Worm (Caenorhabditis elegans): ENCODE results near the gene C16C10.4.

Gene C16C10.4

ce11 chrIII:4193659-4194103, 22.5 kb downstream of the C16C10.4 start, which contains the start of gene xbp-1:
Gene xbp-1, plus strand, starts transcription at chrIII:4193809.
- TF ChIP-seq npax-4 (tag; optimal IDR thresholded peaks at IDR 0.05) (no peak), madf-2 (tag; optimal IDR thresholded peaks at IDR 0.05) (peak; percentile 22), elt-4 (tag; optimal IDR thresholded peaks at IDR 0.05) (no peak), ceh-18 (tag; optimal IDR thresholded peaks at IDR 0.05) (peak; percentile 71), ama-1 (optimal IDR thresholded peaks at IDR 0.05) (peak; percentile 23), pag-3 (tag; optimal IDR thresholded peaks at IDR 0.05; ENCODE audit: borderline replicate concordance) (no peak), rnt-1 (tag; optimal IDR thresholded peaks at IDR 0.05) (peak; percentile 76), hlh-30 (tag; optimal IDR thresholded peaks at IDR 0.05; ENCODE audit: insufficient read depth) (peak; percentile 62), ztf-16 (tag; optimal IDR thresholded peaks at IDR 0.05) (no peak), hlh-13 (GFP tag; optimal IDR thresholded peaks at IDR 0.05) (no peak), elt-2 (tag; optimal IDR thresholded peaks at IDR 0.05) (peak; percentile 76), sdc-2 (tag; optimal IDR thresholded peaks at IDR 0.05) (peak; percentile 2), ceh-24 (tag; optimal IDR thresholded peaks at IDR 0.05) (no peak), hlh-6 (tag; optimal IDR thresholded peaks at IDR 0.05) (no peak), pha-2 (tag; optimal IDR thresholded peaks at IDR 0.05) (no peak), ceh-34 (tag; optimal IDR thresholded peaks at IDR 0.05) (no peak), zip-5 (tag; optimal IDR thresholded peaks at IDR 0.05) (no peak), sox-2 (GFP tag; IDR thresholded peaks at IDR 0.05) (no peak; the same call in 1 of the 2 replicates), pqm-1 (tag; optimal IDR thresholded peaks at IDR 0.05) (peak; percentile 59), sox-4 (tag; optimal IDR thresholded peaks at IDR 0.05) (no peak), nhr-11 (tag; optimal IDR thresholded peaks at IDR 0.05) (no peak), F13H6.1 (tag; optimal IDR thresholded peaks at IDR 0.05) (no peak), C38D4.7 (GFP tag; optimal IDR thresholded peaks at IDR 0.05) (no peak), pha-4 (tag; optimal IDR thresholded peaks at IDR 0.05) (no peak), ceh-19 (GFP tag; optimal IDR thresholded peaks at IDR 0.05) (no peak), T23F11.4 (GFP tag; optimal IDR thresholded peaks at IDR 0.05) (no peak), lin-11 (tag; optimal IDR thresholded peaks at IDR 0.05) (no peak), nfya-1 (tag; optimal IDR thresholded peaks at IDR 0.05) (peak; percentile 87), ahr-1 (tag; optimal IDR thresholded peaks at IDR 0.05) (no peak), tbx-7 (tag; optimal IDR thresholded peaks at IDR 0.05) (no peak), hlh-15 (tag; optimal IDR thresholded peaks at IDR 0.05) (no peak), dve-1 (tag; optimal IDR thresholded peaks at IDR 0.05) (peak; percentile 87), K02D7.2 (tag; optimal IDR thresholded peaks at IDR 0.05) (no peak), ref-2 (tag; optimal IDR thresholded peaks at IDR 0.05) (peak; percentile 68), lim-6 (tag; optimal IDR thresholded peaks at IDR 0.05) (no peak), pros-1 (tag; optimal IDR thresholded peaks at IDR 0.05) (no peak), fax-1 (tag; optimal IDR thresholded peaks at IDR 0.05) (no peak), odd-2 (tag; optimal IDR thresholded peaks at IDR 0.05) (no peak), unc-55 (GFP tag; optimal IDR thresholded peaks at IDR 0.05) (peak; percentile 90), ceh-48 (tag; optimal IDR thresholded peaks at IDR 0.05) (no peak), fkh-10 (GFP tag; optimal IDR thresholded peaks at IDR 0.05) (peak; percentile 20), ets-4 (tag; optimal IDR thresholded peaks at IDR 0.05) (peak; percentile 38), unc-42 (tag; optimal IDR thresholded peaks at IDR 0.05) (peak; percentile 51), che-1 (tag; optimal IDR thresholded peaks at IDR 0.05) (no peak), K09A11.1 (tag; optimal IDR thresholded peaks at IDR 0.05; ENCODE audit: insufficient read depth) (no peak), ceh-31 (tag; optimal IDR thresholded peaks at IDR 0.05) (peak; percentile 71), ceh-22 (tag; optimal IDR thresholded peaks at IDR 0.05) (no peak), syd-9 (tag; optimal IDR thresholded peaks at IDR 0.05) (no peak), tbx-2 (tag; optimal IDR thresholded peaks at IDR 0.05) (peak; percentile 69), fkh-6 (tag; optimal IDR thresholded peaks at IDR 0.05) (no peak), hlh-8 (tag; optimal IDR thresholded peaks at IDR 0.05) (no peak), unc-86 (tag; optimal IDR thresholded peaks at IDR 0.05) (no peak), pat-9 (tag; optimal IDR thresholded peaks at IDR 0.05) (no peak), dmd-4 (tag; optimal IDR thresholded peaks at IDR 0.05; ENCODE audit: borderline replicate concordance) (peak; percentile 41)

Measured in whole organism, late embryonic.